Worm (Caenorhabditis elegans): ENCODE results near the gene F07C3.9.

- TF ChIP-seq mdl-1 (tag; optimal IDR thresholded peaks at IDR 0.05) (no peak), lin-39 (tag; optimal IDR thresholded peaks at IDR 0.05) (no peak), egl-27 (tag; optimal IDR thresholded peaks at IDR 0.05) (no peak), alr-1 (tag; optimal IDR thresholded peaks at IDR 0.05) (no peak), Y55F3AM.14 (GFP tag; optimal IDR thresholded peaks at IDR 0.05) (no peak)
Measured at ce11 chrV:9220444-9220843, 34.0 kb downstream of the F07C3.9 start.
